Fruit fly (Drosophila melanogaster) whole organism, adult: Measurements from ENCODE around the gene Slbp.

Experiments used
- CG11617 ChIP-seq: fragments of 200-800 bp; sonication (Bioruptor generic); optimal IDR thresholded peaks from 2 replicates; lab custom pipeline; 2017; ENCODE audit warnings: mild to moderate bottlenecking, missing biosample characterization, missing genetic modification reagents, missing genetic modification characterization
- CG12768 ChIP-seq: fragments of 200-800 bp; sonication (Bioruptor generic); optimal IDR thresholded peaks from 2 replicates; lab custom pipeline; 2017; ENCODE audit warnings: missing biosample characterization, missing genetic modification characterization, mild to moderate bottlenecking, moderate library complexity, missing genetic modification reagents
- CG14711 ChIP-seq: fragments of 200-800 bp; sonication (Bioruptor generic); optimal IDR thresholded peaks from 2 replicates; lab custom pipeline; 2018; ENCODE audit warnings: missing biosample characterization, mild to moderate bottlenecking, missing genetic modification characterization, moderate library complexity
- CG1620 ChIP-seq: fragments of 200-800 bp; sonication (Bioruptor generic); optimal IDR thresholded peaks from 2 replicates; lab custom pipeline; 2016; ENCODE audit warnings: missing biosample characterization, missing genetic modification characterization
- CG33017 ChIP-seq: fragments of 200-800 bp; sonication (Bioruptor generic); optimal IDR thresholded peaks from 2 replicates; lab custom pipeline; 2018; ENCODE audit warnings: missing biosample characterization, mild to moderate bottlenecking, missing genetic modification characterization, moderate library complexity
- CG5204 ChIP-seq: fragments of 200-800 bp; sonication (Bioruptor generic); optimal IDR thresholded peaks from 2 replicates; lab custom pipeline; 2016; ENCODE audit warnings: missing biosample characterization, missing genetic modification characterization
- CG7045 ChIP-seq: fragments of 200-800 bp; sonication (Bioruptor generic); optimal IDR thresholded peaks from 2 replicates; lab custom pipeline; 2017; ENCODE audit warnings: missing biosample characterization, mild to moderate bottlenecking, missing genetic modification characterization
- CG7101 ChIP-seq: fragments of 200-800 bp; sonication (Bioruptor generic); optimal IDR thresholded peaks from 2 replicates; lab custom pipeline; 2018; ENCODE audit warnings: missing biosample characterization, mild to moderate bottlenecking, missing genetic modification characterization, moderate library complexity
- Clk ChIP-seq: fragments of 200-800 bp; sonication (Bioruptor generic); optimal IDR thresholded peaks from 2 replicates; lab custom pipeline; 2017; ENCODE audit warnings: missing biosample characterization, missing genetic modification characterization
- Crg-1 ChIP-seq: fragments of 200-800 bp; sonication (Bioruptor generic); optimal IDR thresholded peaks from 2 replicates; lab custom pipeline; 2016; ENCODE audit warnings: missing biosample characterization, missing genetic modification characterization
- Hr96 ChIP-seq: fragments of 200-800 bp; sonication (Bioruptor generic); optimal IDR thresholded peaks from 2 replicates; lab custom pipeline; 2016; ENCODE audit warnings: missing biosample characterization, missing genetic modification characterization
- Mnt ChIP-seq: fragments of 200-800 bp; sonication (Bioruptor generic); optimal IDR thresholded peaks from 2 replicates; lab custom pipeline; 2016; ENCODE audit warnings: missing biosample characterization, mild to moderate bottlenecking, missing genetic modification characterization
- bab1 ChIP-seq: fragments of 200-800 bp; sonication (Bioruptor generic); optimal IDR thresholded peaks from 3 replicates; lab custom pipeline; 2019; ENCODE audit warnings: missing biosample characterization, mild to moderate bottlenecking, missing genetic modification characterization, moderate library complexity
- cic ChIP-seq: fragments of 200-800 bp; sonication (Bioruptor generic); optimal IDR thresholded peaks from 2 replicates; lab custom pipeline; 2017; ENCODE audit warnings: missing biosample characterization, mild to moderate bottlenecking, missing genetic modification characterization, moderate library complexity
- cnc ChIP-seq, 2 experiments: fragments of >200 bp; optimal IDR thresholded peaks; 2 replicates each; lab custom pipeline; 2017
- kay ChIP-seq: fragments of 200-800 bp; sonication (Bioruptor generic); peaks from one replicate; lab custom pipeline; 2016; ENCODE audit warnings: missing biosample characterization, missing genetic modification characterization, borderline replicate concordance
- ovo ChIP-seq: fragments of 200-800 bp; sonication (Bioruptor generic); optimal IDR thresholded peaks from 2 replicates; lab custom pipeline; 2016; ENCODE audit warnings: missing biosample characterization, missing genetic modification characterization
- pad ChIP-seq: fragments of 200-800 bp; sonication (Bioruptor generic); optimal IDR thresholded peaks from 3 replicates; lab custom pipeline; 2017; ENCODE audit warnings: missing biosample characterization, missing genetic modification characterization, mild to moderate bottlenecking, moderate library complexity, missing genetic modification reagents
- tj ChIP-seq: fragments of 200-800 bp; sonication (Bioruptor generic); optimal IDR thresholded peaks from 3 replicates; lab custom pipeline; 2017; ENCODE audit warnings: missing biosample characterization, mild to moderate bottlenecking, missing genetic modification characterization, moderate library complexity
- toe ChIP-seq: fragments of 200-800 bp; sonication (Bioruptor generic); optimal IDR thresholded peaks from 2 replicates; lab custom pipeline; 2016; ENCODE audit warnings: missing biosample characterization, missing genetic modification characterization

Gene Slbp

DNA sequence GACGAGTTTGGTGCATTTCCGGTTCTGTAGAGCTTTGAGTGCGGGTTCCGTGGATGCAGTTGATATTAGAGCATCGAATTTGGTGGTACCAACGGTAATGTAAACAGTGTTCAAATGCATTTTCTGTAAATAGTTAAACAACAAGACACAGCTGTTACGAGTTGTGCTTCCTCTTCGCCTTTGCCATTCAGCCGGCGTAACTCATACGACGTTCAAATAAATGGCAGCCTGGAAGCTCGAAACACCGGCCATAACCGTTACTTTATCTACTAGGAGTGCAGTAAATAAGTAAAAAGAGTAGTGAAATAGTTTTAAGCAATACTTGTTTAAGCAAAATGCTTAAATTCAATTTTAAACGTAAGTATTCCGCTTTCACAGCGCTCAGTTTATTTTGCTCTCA, 14.7 kb downstream of the Slbp start, which contains the start of the genes Alg13 and superdeath:
TSS of gene Alg13 (minus strand) at position 167 of the 400 bp plus-strand sequence.
TSS of gene superdeath (plus strand) at position 256 of the 400 bp plus-strand sequence.
- peak; percentile 2 for TF ChIP-seq ovo (GFP tag; lab: Kevin White, UChicago)
- no peak for TF ChIP-seq Clk (GFP tag; lab: Kevin White, UChicago)
- TF ChIP-seq Hr96 (GFP tag; lab: Kevin White, UChicago) = no peak
- TF ChIP-seq cic (GFP tag; lab: Kevin White, UChicago) = peak; percentile 17
- peak; percentile 40 for TF ChIP-seq Crg-1 (GFP tag; lab: Kevin White, UChicago)
- TF ChIP-seq cnc (optimal IDR thresholded peaks at IDR 0.05; lab: Kevin White, UChicago) = no peak

DNA sequence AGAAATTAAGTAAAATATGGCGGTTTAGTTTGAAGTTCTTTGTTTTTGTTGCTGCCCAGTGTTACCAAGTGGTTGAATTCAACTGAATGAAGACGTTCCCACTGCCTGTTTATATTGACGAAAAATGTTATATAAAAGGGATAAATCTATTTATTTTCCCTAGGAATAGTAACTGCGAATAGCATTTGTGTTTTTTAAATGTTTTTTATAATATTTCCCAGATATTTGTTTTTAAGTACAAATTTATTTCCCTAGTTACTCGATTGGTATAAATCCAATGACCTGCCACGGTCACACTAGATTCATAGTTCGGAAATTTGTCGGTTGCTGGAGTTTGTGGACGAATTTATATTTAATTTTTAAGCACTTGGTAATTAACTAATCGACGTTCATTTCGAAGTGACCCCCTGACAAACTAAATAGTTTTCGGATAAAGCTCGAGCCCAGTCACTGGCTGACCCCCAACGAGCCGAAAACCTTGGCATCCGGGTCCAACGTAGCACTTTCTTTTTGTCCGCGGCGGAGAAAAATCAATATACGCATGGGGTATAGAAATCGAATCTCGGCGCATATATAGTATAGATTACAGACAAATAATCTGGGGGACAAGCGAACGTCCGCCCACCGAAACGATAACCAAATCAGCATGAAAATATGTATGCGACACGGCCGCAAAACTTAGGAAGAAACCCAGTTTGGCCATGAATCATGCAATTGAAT, 22.0 kb downstream of the Slbp start, which contains the start of the genes dgt6 and Vha100-1:
TSS of gene dgt6 (minus strand) at position 71 of the 720 bp plus-strand sequence.
TSS of gene Vha100-1 (plus strand) at position 292 of the 720 bp plus-strand sequence.
- TF ChIP-seq CG12768 = peak; percentile 30
- peak; percentile 30 for TF ChIP-seq CG7101
- TF ChIP-seq Mnt (GFP tag; lab: Kevin White, UChicago) = peak; percentile 10
- TF ChIP-seq CG1620 (GFP tag; lab: Kevin White, UChicago) = no peak
- TF ChIP-seq CG14711 (tag; lab: Kevin White, UChicago) = peak; percentile 89
- no peak for TF ChIP-seq Hr96 (GFP tag; lab: Kevin White, UChicago)
- TF ChIP-seq tj = no peak
- peak; percentile 37 for TF ChIP-seq bab1
- TF ChIP-seq CG11617 (GFP tag; lab: Kevin White, UChicago) = no peak
- no peak for TF ChIP-seq kay (GFP tag; lab: Kevin White, UChicago)
- no peak for TF ChIP-seq cic (GFP tag; lab: Kevin White, UChicago)
- TF ChIP-seq Clk (GFP tag; lab: Kevin White, UChicago) = no peak
- TF ChIP-seq ovo (GFP tag; lab: Kevin White, UChicago) = no peak
- peak; percentile 24 for TF ChIP-seq pad (GFP tag; lab: Kevin White, UChicago)
- no peak for TF ChIP-seq toe
- peak; percentile 5 for TF ChIP-seq CG33017
- no peak for TF ChIP-seq CG7045 (GFP tag; lab: Kevin White, UChicago)
- TF ChIP-seq CG5204 (GFP tag; lab: Kevin White, UChicago) = no peak
- no peak for TF ChIP-seq cnc (optimal IDR thresholded peaks at IDR 0.05; lab: Kevin White, UChicago)
- TF ChIP-seq Crg-1 (GFP tag; lab: Kevin White, UChicago) = no peak

DNA sequence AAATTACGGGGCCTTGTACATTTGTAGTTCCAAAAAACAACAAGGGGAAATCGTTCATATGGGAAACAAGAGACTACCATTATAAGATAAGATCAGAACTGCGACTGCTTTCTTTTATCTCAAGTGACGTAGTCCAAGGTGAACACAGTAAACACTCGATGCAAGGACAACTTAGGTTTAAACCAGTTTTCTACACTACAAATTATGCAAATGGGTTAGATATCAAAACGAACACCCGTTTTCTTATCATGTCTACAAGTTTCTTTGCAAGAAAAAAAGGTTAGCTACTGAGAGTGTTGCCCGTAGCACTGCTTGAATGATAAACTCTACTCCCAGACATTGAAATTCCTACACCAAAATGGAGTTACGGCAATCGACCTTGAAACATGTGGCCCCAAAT, 28.9 kb downstream of the Slbp start:
- TF ChIP-seq CG7045 (GFP tag; lab: Kevin White, UChicago) (peak; percentile 16), bab1 (peak; percentile 65), Mnt (GFP tag; lab: Kevin White, UChicago) (peak; percentile 18), cic (GFP tag; lab: Kevin White, UChicago) (no peak), toe (no peak), CG7101 (peak; percentile 81), pad (GFP tag; lab: Kevin White, UChicago) (peak; percentile 88), Hr96 (GFP tag; lab: Kevin White, UChicago) (no peak), Crg-1 (GFP tag; lab: Kevin White, UChicago) (peak; percentile 23), CG5204 (GFP tag; lab: Kevin White, UChicago) (no peak), Clk (GFP tag; lab: Kevin White, UChicago) (no peak), cnc (optimal IDR thresholded peaks at IDR 0.05; lab: Kevin White, UChicago) (no peak), CG1620 (GFP tag; lab: Kevin White, UChicago) (no peak), CG11617 (GFP tag; lab: Kevin White, UChicago) (peak; percentile 4), ovo (GFP tag; lab: Kevin White, UChicago) (no peak), tj (no peak), CG14711 (tag; lab: Kevin White, UChicago) (peak; percentile 72), CG12768 (no peak), CG33017 (peak; percentile 74), kay (GFP tag; lab: Kevin White, UChicago) (no peak)

DNA sequence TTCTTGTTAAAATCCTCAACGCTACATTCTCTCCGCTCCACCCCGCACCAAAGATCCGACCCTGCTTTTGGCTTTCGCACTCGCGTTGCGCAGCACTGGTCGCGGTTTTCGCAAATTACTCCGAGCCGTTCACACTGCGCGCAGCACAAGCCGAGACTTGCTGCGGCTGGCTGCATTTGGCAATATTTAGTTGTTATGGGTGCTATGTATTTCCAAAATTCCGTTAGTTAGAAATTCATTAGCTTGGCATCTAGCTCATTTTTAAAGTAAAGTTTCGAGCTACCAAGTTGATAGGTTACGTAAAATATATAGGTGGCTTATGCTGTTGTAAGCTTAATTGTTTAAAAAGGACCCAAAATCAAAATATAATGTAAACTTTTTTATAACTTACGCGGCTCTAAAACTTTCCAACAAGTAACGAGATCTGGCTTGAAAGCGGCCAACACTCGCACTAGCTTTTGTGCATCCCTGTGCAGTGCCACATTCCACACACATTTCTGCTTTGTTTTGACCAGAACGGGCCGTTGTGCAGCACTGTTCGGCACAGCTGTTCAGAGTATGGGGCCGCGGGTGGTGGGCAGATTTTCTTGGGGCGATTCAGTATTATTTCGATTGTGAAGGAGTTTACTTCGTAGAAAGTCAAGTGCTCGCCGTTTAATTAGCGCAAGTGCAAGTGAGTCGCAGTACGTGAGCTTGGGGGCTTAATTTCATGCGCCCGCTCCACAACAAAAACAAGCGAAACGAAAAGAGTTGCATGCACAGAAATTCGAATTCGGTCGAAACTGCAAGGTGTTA, 30.1 kb downstream of the Slbp start, which contains the start of the genes yem and Ctl2:
TSS of gene yem (minus strand) at position 63 of the 795 bp plus-strand sequence.
TSS of gene Ctl2 (plus strand) at position 554 of the 795 bp plus-strand sequence.
- TF ChIP-seq Hr96 (GFP tag; lab: Kevin White, UChicago) (peak; percentile 87), toe (peak; percentile 92), CG11617 (GFP tag; lab: Kevin White, UChicago) (peak; percentile 76), CG14711 (tag; lab: Kevin White, UChicago) (peak; percentile 30), CG7101 (peak; percentile 70), kay (GFP tag; lab: Kevin White, UChicago) (no peak), ovo (GFP tag; lab: Kevin White, UChicago) (peak; percentile 68), tj (peak; percentile 95), CG12768 (peak; percentile 59), Mnt (GFP tag; lab: Kevin White, UChicago) (peak; percentile 84), CG33017 (peak; percentile 45), CG1620 (GFP tag; lab: Kevin White, UChicago) (peak; percentile 76), pad (GFP tag; lab: Kevin White, UChicago) (peak; percentile 66), CG7045 (GFP tag; lab: Kevin White, UChicago) (peak; percentile 71), CG5204 (GFP tag; lab: Kevin White, UChicago) (no peak), Clk (GFP tag; lab: Kevin White, UChicago) (peak; percentile 88), cnc (optimal IDR thresholded peaks at IDR 0.05; lab: Kevin White, UChicago) (no peak), Crg-1 (GFP tag; lab: Kevin White, UChicago) (peak; percentile 75), cic (GFP tag; lab: Kevin White, UChicago) (peak; percentile 65), bab1 (peak; percentile 77)
